2 fruit fly cellular contexts compared by ENCODE assay signal in genomic region chr2L:16902003-16902402, dm6.
A peak's percentile ranks its signal among the peaks of the same experiment; 100 is the strongest.
TF ChIP-seq lines count a peak whose summit lies in the region.

CG12288 (minus strand) TSS chr2L:16902218.

- TF ChIP-seq CTCF in whole organism, embryonic (GFP tag; optimal IDR thresholded peaks at IDR 0.05; lab: Kevin White, UChicago), result no peak

TF ChIP-seq in whole organism, adult, 20 proteins besides CTCF, POLR2A, EP300 and RAD21:
- TF ChIP-seq Mnt (GFP tag; optimal IDR thresholded peaks at IDR 0.05; lab: Kevin White, UChicago) (peak; percentile 34), CG12768 (GFP tag; optimal IDR thresholded peaks at IDR 0.05; lab: Kevin White, UChicago) (no peak)

TF ChIP-seq in whole organism, embryonic, 481 proteins besides CTCF, POLR2A, EP300 and RAD21:
- TF ChIP-seq fd96Cb (tag; optimal IDR thresholded peaks at IDR 0.05; lab: Kevin White, UChicago), result no peak
- TF ChIP-seq her (GFP tag; optimal IDR thresholded peaks at IDR 0.05; lab: Kevin White, UChicago), result no peak
- TF ChIP-seq dimm (GFP tag; IDR thresholded peaks at IDR 0.05; lab: Robert Waterston, UW), result no peak
- no peak for TF ChIP-seq gem (tag; optimal IDR thresholded peaks at IDR 0.05; lab: Kevin White, UChicago)
- TF ChIP-seq Adf1 (GFP tag; IDR thresholded peaks at IDR 0.05; lab: Robert Waterston, UW), result no peak
- TF ChIP-seq CG13624 (GFP tag; optimal IDR thresholded peaks at IDR 0.05; lab: Kevin White, UChicago), result no peak
- no peak for TF ChIP-seq repo (GFP tag; optimal IDR thresholded peaks at IDR 0.05; lab: Kevin White, UChicago)
- no peak for TF ChIP-seq Sin3A (optimal IDR thresholded peaks at IDR 0.05; lab: Kevin White, UChicago)
- no peak for TF ChIP-seq CG13775 (GFP tag; optimal IDR thresholded peaks at IDR 0.05; lab: Kevin White, UChicago)
- no peak for TF ChIP-seq dmrt99B (tag; optimal IDR thresholded peaks at IDR 0.05; lab: Kevin White, UChicago)
- TF ChIP-seq danr (GFP tag; IDR thresholded peaks at IDR 0.05; lab: Robert Waterston, UW), result no peak
- TF ChIP-seq Blimp-1 (GFP tag; optimal IDR thresholded peaks at IDR 0.05; lab: Kevin White, UChicago), result no peak
- no peak for TF ChIP-seq CG17328 (GFP tag; IDR thresholded peaks at IDR 0.05; lab: Robert Waterston, UW)
- TF ChIP-seq dm (GFP tag; optimal IDR thresholded peaks at IDR 0.05; lab: Kevin White, UChicago), result peak; percentile 65
- no peak for TF ChIP-seq CG6683 (GFP tag; optimal IDR thresholded peaks at IDR 0.05; lab: Kevin White, UChicago)
- no peak for TF ChIP-seq CG10654 (GFP tag; optimal IDR thresholded peaks at IDR 0.05; lab: Kevin White, UChicago)
- TF ChIP-seq CG9797 (GFP tag; optimal IDR thresholded peaks at IDR 0.05; lab: Kevin White, UChicago), result peak; percentile 55
- no peak for TF ChIP-seq TFAM (GFP tag; optimal IDR thresholded peaks at IDR 0.05; lab: Kevin White, UChicago)
- TF ChIP-seq CG5180 (GFP tag; optimal IDR thresholded peaks at IDR 0.05; lab: Kevin White, UChicago), result no peak
- no peak for TF ChIP-seq sob (GFP tag; IDR thresholded peaks at IDR 0.05; lab: Robert Waterston, UW)
- TF ChIP-seq ase (GFP tag; IDR thresholded peaks at IDR 0.05; lab: Robert Waterston, UW), result no peak
- TF ChIP-seq Dp (GFP tag; optimal IDR thresholded peaks at IDR 0.05; lab: Kevin White, UChicago), result peak; percentile 47
- no peak for TF ChIP-seq CG9437 (GFP tag; optimal IDR thresholded peaks at IDR 0.05; lab: Kevin White, UChicago)
- TF ChIP-seq Nf-YC (tag; optimal IDR thresholded peaks at IDR 0.05; lab: Kevin White, UChicago), result no peak
- no peak for TF ChIP-seq CG1602 (GFP tag; optimal IDR thresholded peaks at IDR 0.05; lab: Kevin White, UChicago)
- TF ChIP-seq Myb (GFP tag; optimal IDR thresholded peaks at IDR 0.05; lab: Kevin White, UChicago), result peak; percentile 62
- TF ChIP-seq D19B (GFP tag; optimal IDR thresholded peaks at IDR 0.05; lab: Kevin White, UChicago), result no peak
- TF ChIP-seq CG33557 (GFP tag; optimal IDR thresholded peaks at IDR 0.05; lab: Kevin White, UChicago), result no peak
- no peak for TF ChIP-seq ash1 (GFP tag; optimal IDR thresholded peaks at IDR 0.05; lab: Kevin White, UChicago)
- no peak for TF ChIP-seq knrl (GFP tag; IDR thresholded peaks at IDR 0.05; lab: Robert Waterston, UW; ENCODE audit: partially characterized antibody)
- no peak for TF ChIP-seq D (optimal IDR thresholded peaks at IDR 0.05; lab: Kevin White, UChicago)
- TF ChIP-seq D (GFP tag; optimal IDR thresholded peaks at IDR 0.05; lab: Kevin White, UChicago), result no peak
- no peak for TF ChIP-seq Ets65A (GFP tag; lab: Kevin White, UChicago)
- no peak for TF ChIP-seq Trl (optimal IDR thresholded peaks at IDR 0.05; lab: Kevin White, UChicago)
- no peak for TF ChIP-seq Trl (GFP tag; optimal IDR thresholded peaks at IDR 0.05; lab: Kevin White, UChicago)
- no peak for TF ChIP-seq CkIIα-i1 (GFP tag; IDR thresholded peaks at IDR 0.05; lab: Robert Waterston, UW)
- no peak for TF ChIP-seq CG2202 (tag; optimal IDR thresholded peaks at IDR 0.05; lab: Kevin White, UChicago)
- TF ChIP-seq CG3163 (GFP tag; optimal IDR thresholded peaks at IDR 0.05; lab: Kevin White, UChicago), result no peak
- no peak for TF ChIP-seq CG7271 (tag; optimal IDR thresholded peaks at IDR 0.05; lab: Kevin White, UChicago)
- TF ChIP-seq stwl (tag; optimal IDR thresholded peaks at IDR 0.05; lab: Kevin White, UChicago), result peak; percentile 74
- TF ChIP-seq E2f2 (GFP tag; IDR thresholded peaks at IDR 0.05; lab: Robert Waterston, UW), result peak; percentile 45; the same call in 1 of the 2 replicates
- TF ChIP-seq pum (GFP tag; optimal IDR thresholded peaks at IDR 0.05; lab: Kevin White, UChicago), result no peak
- no peak for TF ChIP-seq trh (GFP tag; optimal IDR thresholded peaks at IDR 0.05; lab: Kevin White, UChicago)
- TF ChIP-seq p53 (GFP tag; optimal IDR thresholded peaks at IDR 0.05; lab: Kevin White, UChicago), result no peak
- peak; percentile 35 for TF ChIP-seq CG4617 (GFP tag; optimal IDR thresholded peaks at IDR 0.05; lab: Kevin White, UChicago; ENCODE audit: borderline replicate concordance)
- TF ChIP-seq ems (GFP tag; optimal IDR thresholded peaks at IDR 0.05; lab: Kevin White, UChicago), result no peak
- peak; percentile 31 for TF ChIP-seq pzg (GFP tag; optimal IDR thresholded peaks at IDR 0.05; lab: Kevin White, UChicago)
- no peak for TF ChIP-seq ssp (GFP tag; IDR thresholded peaks at IDR 0.05; lab: Robert Waterston, UW)
- peak; percentile 65 for TF ChIP-seq gfzf (GFP tag; optimal IDR thresholded peaks at IDR 0.05; lab: Kevin White, UChicago)
- TF ChIP-seq Hr51 (GFP tag; optimal IDR thresholded peaks at IDR 0.05; lab: Kevin White, UChicago), result no peak
- TF ChIP-seq MESR4 (GFP tag; optimal IDR thresholded peaks at IDR 0.05; lab: Kevin White, UChicago), result peak; percentile 46
- TF ChIP-seq CG2199 (GFP tag; IDR thresholded peaks at IDR 0.05; lab: Robert Waterston, UW), result no peak
- no peak for TF ChIP-seq insv (GFP tag; optimal IDR thresholded peaks at IDR 0.05; lab: Kevin White, UChicago)
- no peak for TF ChIP-seq ttk (GFP tag; IDR thresholded peaks at IDR 0.05; lab: Robert Waterston, UW)
- no peak for TF ChIP-seq sc (optimal IDR thresholded peaks at IDR 0.05; lab: Kevin White, UChicago)
- no peak for TF ChIP-seq sc (GFP tag; optimal IDR thresholded peaks at IDR 0.05; lab: Kevin White, UChicago)
- TF ChIP-seq CG9609 (GFP tag; optimal IDR thresholded peaks at IDR 0.05; lab: Kevin White, UChicago), result no peak
- no peak for TF ChIP-seq NC2β (GFP tag; optimal IDR thresholded peaks at IDR 0.05; lab: Kevin White, UChicago)
- TF ChIP-seq mld (GFP tag; IDR thresholded peaks at IDR 0.05; lab: Robert Waterston, UW; ENCODE audit: partially characterized antibody), result no peak
- no peak for TF ChIP-seq Dip3 (GFP tag; optimal IDR thresholded peaks at IDR 0.05; lab: Kevin White, UChicago)
- TF ChIP-seq fd64A (GFP tag; optimal IDR thresholded peaks at IDR 0.05; lab: Kevin White, UChicago), result no peak
- TF ChIP-seq nerfin-1 (tag; optimal IDR thresholded peaks at IDR 0.05; lab: Kevin White, UChicago), result no peak
- TF ChIP-seq CG18262 (tag; optimal IDR thresholded peaks at IDR 0.05; lab: Kevin White, UChicago), result no peak
- TF ChIP-seq az2 (GFP tag; optimal IDR thresholded peaks at IDR 0.05; lab: Kevin White, UChicago), result no peak
- TF ChIP-seq Nf-YA (GFP tag; IDR thresholded peaks at IDR 0.05; lab: Robert Waterston, UW), result no peak
- no peak for TF ChIP-seq CHES-1-like (GFP tag; optimal IDR thresholded peaks at IDR 0.05; lab: Kevin White, UChicago)
- no peak for TF ChIP-seq Atf6 (GFP tag; IDR thresholded peaks at IDR 0.05; lab: Robert Waterston, UW)
- no peak for TF ChIP-seq CG2889 (GFP tag; IDR thresholded peaks at IDR 0.05; lab: Robert Waterston, UW)
- TF ChIP-seq phol (tag; optimal IDR thresholded peaks at IDR 0.05; lab: Kevin White, UChicago), result no peak
- no peak for TF ChIP-seq kay (GFP tag; optimal IDR thresholded peaks at IDR 0.05; lab: Kevin White, UChicago)
